Worm (Caenorhabditis elegans) whole organism, midembryonic: ENCODE measurements around the gene T28B11.1.

ENCODE experiments used
- cog-1 ChIP-seq: sonication (generic microtip); optimal IDR thresholded peaks from 2 replicates; lab custom pipeline; 2016; ENCODE audit warnings: missing genetic modification characterization, missing compliant biosample characterization
- flt-1 ChIP-seq: fragments of 200-800 bp; sonication (Bioruptor generic); IDR thresholded peaks from 2 replicates; pipeline ENCODE4 v1.3.6; 2022; ENCODE audit warnings: missing genetic modification characterization, missing compliant biosample characterization
- ref-1 ChIP-seq: fragments of 200-800 bp; sonication (Bioruptor generic); conservative IDR thresholded peaks from 2 replicates; pipeline ENCODE4 v1.3.6; 2022; ENCODE audit warnings: missing genetic modification reagents, missing genetic modification characterization, missing compliant biosample characterization
- tab-1 ChIP-seq: fragments of 200-800 bp; sonication (Bioruptor generic); IDR thresholded peaks from 2 replicates; pipeline ENCODE4 v1.3.6; 2022; ENCODE audit warnings: missing genetic modification characterization, missing compliant biosample characterization
- ztf-23 ChIP-seq: fragments of 200-800 bp; sonication (Bioruptor generic); IDR thresholded peaks from 2 replicates; pipeline ENCODE4 v1.3.6; 2022; ENCODE audit warnings: missing genetic modification reagents, missing genetic modification characterization, missing compliant biosample characterization
- ztf-29 ChIP-seq: fragments of 200-800 bp; sonication (Bioruptor generic); IDR thresholded peaks from 2 replicates; pipeline ENCODE4 v1.3.6; 2022; ENCODE audit warnings: missing genetic modification reagents, missing genetic modification characterization, missing compliant biosample characterization

DNA sequence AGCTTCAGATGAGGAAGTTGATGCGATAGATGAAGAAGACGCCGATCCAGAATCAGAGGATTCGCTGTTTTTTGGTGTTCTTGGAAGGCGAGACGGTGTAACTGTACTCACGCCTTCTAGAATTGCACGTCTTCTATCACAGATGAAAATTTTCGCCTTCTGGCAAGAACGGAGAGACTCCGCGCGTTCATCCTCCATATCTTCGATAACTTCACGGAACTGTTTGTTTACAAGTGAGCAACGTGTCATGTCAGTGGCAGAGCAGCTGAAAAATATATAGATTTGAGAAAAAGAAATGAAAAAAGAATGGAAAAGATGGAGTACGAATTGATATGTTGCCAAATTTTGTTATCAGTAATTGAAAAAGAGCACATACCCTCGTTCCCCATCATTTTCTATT, 17.6 kb downstream of the T28B11.1 start:
- no peak for TF ChIP-seq tab-1
- TF ChIP-seq cog-1 (tag; lab: Kevin White, UChicago): no peak
- no peak for TF ChIP-seq ztf-23 (GFP tag; lab: Robert Waterston, UW)
- no peak for TF ChIP-seq ztf-29 (GFP tag; lab: Robert Waterston, UW)
- no peak for TF ChIP-seq ref-1 (GFP tag; lab: Robert Waterston, UW)
- no peak for TF ChIP-seq flt-1 (GFP tag; lab: Robert Waterston, UW)
